Worm (Caenorhabditis elegans) whole organism, young adult: ENCODE measurements around the gene comt-3.

Experiments
- B0035.1 ChIP-seq: sonication (generic microtip); optimal IDR thresholded peaks from 2 replicates; lab custom pipeline; 2016; ENCODE audit warnings: missing genetic modification characterization, mild to moderate bottlenecking, missing compliant biosample characterization, missing genotype, missing genetic modification reagents
- B0336.3 ChIP-seq: fragments of 200-800 bp; sonication (Bioruptor generic); IDR thresholded peaks from 2 replicates; pipeline ENCODE4 v1.3.6; 2022; ENCODE audit warnings: missing genetic modification characterization, missing compliant biosample characterization
- C17E4.6 ChIP-seq: fragments of 200-800 bp; sonication (Bioruptor generic); IDR thresholded peaks from 2 replicates; pipeline ENCODE4 v1.3.6; 2022; ENCODE audit warnings: missing genetic modification reagents, missing genetic modification characterization, missing compliant biosample characterization
- F10E7.11 ChIP-seq: sonication (generic microtip); optimal IDR thresholded peaks from 2 replicates; lab custom pipeline; 2017; ENCODE audit warnings: mild to moderate bottlenecking, missing genetic modification characterization, moderate library complexity, missing compliant biosample characterization
- F33H1.4 ChIP-seq: fragments of 200-800 bp; sonication (Bioruptor generic); IDR thresholded peaks from 2 replicates; pipeline ENCODE4 v1.3.6; 2022; ENCODE audit warnings: missing genetic modification reagents, missing genetic modification characterization, missing compliant biosample characterization
- F37B4.10 ChIP-seq: fragments of 200-800 bp; sonication (Bioruptor generic); IDR thresholded peaks from 2 replicates; pipeline ENCODE4 v1.3.6; 2022; ENCODE audit warnings: missing genetic modification characterization, missing compliant biosample characterization
- F39B2.1 ChIP-seq: fragments of 200-800 bp; sonication (Bioruptor generic); IDR thresholded peaks from 2 replicates; pipeline ENCODE4 v1.3.6; 2022; ENCODE audit warnings: missing genetic modification reagents, missing genetic modification characterization, missing compliant biosample characterization
- F57A8.1 ChIP-seq: fragments of 200-800 bp; sonication (Bioruptor generic); optimal IDR thresholded peaks from 2 replicates; lab custom pipeline; 2018; ENCODE audit warnings: mild to moderate bottlenecking, missing genetic modification characterization, moderate library complexity, missing compliant biosample characterization
- K12H6.12 ChIP-seq: fragments of 200-800 bp; sonication (Bioruptor generic); optimal IDR thresholded peaks from 2 replicates; lab custom pipeline; 2018; ENCODE audit warnings: mild to moderate bottlenecking, missing genetic modification characterization, missing compliant biosample characterization
- Y67H2A.10 ChIP-seq: fragments of 200-800 bp; sonication (Bioruptor generic); conservative IDR thresholded peaks from 2 replicates; pipeline ENCODE4 v1.3.6; 2022; ENCODE audit warnings: missing genetic modification reagents, missing genetic modification characterization, missing compliant biosample characterization
- Y79H2A.3 ChIP-seq: fragments of 200-800 bp; sonication (Bioruptor generic); conservative IDR thresholded peaks from 2 replicates; pipeline ENCODE4 v1.3.6; 2022; ENCODE audit warnings: missing genetic modification reagents, missing genetic modification characterization, missing compliant biosample characterization
- Y95B8A.8 ChIP-seq: fragments of 200-800 bp; sonication (Bioruptor generic); IDR thresholded peaks from 2 replicates; pipeline ENCODE4 v1.3.6; 2022; ENCODE audit warnings: missing genetic modification reagents, missing genetic modification characterization, missing compliant biosample characterization
- akir-1 ChIP-seq: fragments of 200-800 bp; sonication (Bioruptor generic); optimal IDR thresholded peaks from 2 replicates; lab custom pipeline; 2018; ENCODE audit warnings: mild to moderate bottlenecking, missing genetic modification characterization, moderate library complexity, missing compliant biosample characterization
- ama-1 ChIP-seq, 3 experiments: fragments of 150-350 bp in 1 of 3; sonication (generic microtip) in 2 of 3; optimal IDR thresholded peaks; 2 replicates each; lab custom pipeline; 2014 to 2018; ENCODE audit warnings: missing biosample characterization in 2 of 3, missing genetic modification characterization in 2 of 3, missing genetic modification reagents in 2 of 3
- aptf-2 ChIP-seq: fragments of 200-800 bp; sonication (Bioruptor generic); conservative IDR thresholded peaks from 2 replicates; pipeline ENCODE4 v1.3.6; 2022; ENCODE audit warnings: missing genetic modification reagents, missing genetic modification characterization, missing compliant biosample characterization
- atf-7 ChIP-seq: sonication (generic microtip); optimal IDR thresholded peaks from 2 replicates; lab custom pipeline; 2017; ENCODE audit warnings: mild to moderate bottlenecking, missing genetic modification characterization, missing compliant biosample characterization
- athp-1 ChIP-seq: sonication (generic microtip); optimal IDR thresholded peaks from 2 replicates; lab custom pipeline; 2017; ENCODE audit warnings: mild to moderate bottlenecking, missing genetic modification characterization, missing compliant biosample characterization
- bed-1 ChIP-seq: fragments of 200-800 bp; sonication (Bioruptor generic); IDR thresholded peaks from 2 replicates; pipeline ENCODE4 v1.3.6; 2022; ENCODE audit warnings: missing genetic modification reagents, missing genetic modification characterization, missing compliant biosample characterization
- cebp-1 ChIP-seq, 2 experiments: fragments of 200-800 bp in 1 of 2; sonication (Bioruptor generic) in 1 of 2; sonication (generic microtip) in 1 of 2; IDR thresholded peaks in 1 of 2; optimal IDR thresholded peaks in 1 of 2; 2 replicates each; pipeline versions ENCODE4 v1.3.6 to Lab custom; 2017 to 2022; ENCODE audit warnings: missing compliant biosample characterization in 2 of 2, missing genetic modification characterization in 2 of 2, mild to moderate bottlenecking in 1 of 2, missing genetic modification reagents in 1 of 2, moderate library complexity in 1 of 2
- cebp-2 ChIP-seq: fragments of 200-800 bp; sonication (Bioruptor generic); IDR thresholded peaks from 2 replicates; pipeline ENCODE4 v1.3.6; 2022; ENCODE audit warnings: missing genetic modification characterization, missing compliant biosample characterization
- ceh-100 ChIP-seq: fragments of 200-800 bp; sonication (Bioruptor generic); IDR thresholded peaks from 2 replicates; pipeline ENCODE4 v1.3.6; 2022; ENCODE audit warnings: missing genetic modification reagents, missing genetic modification characterization, missing compliant biosample characterization
- die-1 ChIP-seq: sonication (generic microtip); optimal IDR thresholded peaks from 2 replicates; lab custom pipeline; 2016; ENCODE audit warnings: missing genotype, mild to moderate bottlenecking, missing genetic modification characterization, missing compliant biosample characterization
- egl-44 ChIP-seq: fragments of 200-800 bp; sonication (Bioruptor generic); IDR thresholded peaks from 2 replicates; pipeline ENCODE4 v1.3.6; 2022; ENCODE audit warnings: missing genetic modification reagents, missing genetic modification characterization, missing compliant biosample characterization
- fkh-3 ChIP-seq: sonication (generic microtip); optimal IDR thresholded peaks from 2 replicates; lab custom pipeline; 2016; ENCODE audit warnings: mild to moderate bottlenecking, missing genetic modification characterization, missing compliant biosample characterization
- hmg-1.2 ChIP-seq: fragments of 200-800 bp; sonication (Bioruptor generic); IDR thresholded peaks from 2 replicates; pipeline ENCODE4 v1.3.6; 2022; ENCODE audit warnings: missing genetic modification reagents, missing genetic modification characterization, missing compliant biosample characterization
- hrde-1 ChIP-seq: sonication (generic microtip); optimal IDR thresholded peaks from 2 replicates; lab custom pipeline; 2016; ENCODE audit warnings: missing genetic modification characterization, mild to moderate bottlenecking, missing compliant biosample characterization, moderate library complexity, missing genotype, missing genetic modification reagents, borderline replicate concordance
- let-526 ChIP-seq: fragments of 200-800 bp; sonication (Bioruptor generic); IDR thresholded peaks from 2 replicates; pipeline ENCODE4 v1.3.6; 2022; ENCODE audit warnings: missing genetic modification reagents, missing genetic modification characterization, missing compliant biosample characterization
- lin-26 ChIP-seq: fragments of 200-800 bp; sonication (Bioruptor generic); IDR thresholded peaks from 2 replicates; pipeline ENCODE4 v1.3.6; 2022; ENCODE audit warnings: missing genetic modification reagents, missing genetic modification characterization, missing compliant biosample characterization
- lin-35 ChIP-seq, 3 experiments: fragments of 150-350 bp in 2 of 3; sonication (generic microtip) in 1 of 3; optimal IDR thresholded peaks; 2 replicates each; lab custom pipeline; 2014 to 2018; ENCODE audit warnings: missing biosample characterization in 3 of 3, missing genetic modification characterization in 3 of 3, missing genetic modification reagents in 3 of 3
- lin-40 ChIP-seq: sonication (generic microtip); optimal IDR thresholded peaks from 2 replicates; lab custom pipeline; 2016; ENCODE audit warnings: missing genetic modification characterization, mild to moderate bottlenecking, missing compliant biosample characterization, missing genotype, missing genetic modification reagents
- lin-54 ChIP-seq: fragments of 200-800 bp; sonication (Bioruptor generic); optimal IDR thresholded peaks from 2 replicates; lab custom pipeline; 2018; ENCODE audit warnings: mild to moderate bottlenecking, missing genetic modification characterization, missing compliant biosample characterization
- lir-1 ChIP-seq: fragments of 200-800 bp; sonication (Bioruptor generic); conservative IDR thresholded peaks from 2 replicates; pipeline ENCODE4 v1.3.6; 2022; ENCODE audit warnings: missing genetic modification reagents, missing genetic modification characterization, missing compliant biosample characterization
- lsl-1 ChIP-seq: fragments of 200-800 bp; sonication (Bioruptor generic); optimal IDR thresholded peaks from 2 replicates; lab custom pipeline; 2018; ENCODE audit warnings: mild to moderate bottlenecking, missing genetic modification characterization, moderate library complexity, missing compliant biosample characterization
- madf-10 ChIP-seq: sonication (generic microtip); optimal IDR thresholded peaks from 2 replicates; lab custom pipeline; 2016; ENCODE audit warnings: mild to moderate bottlenecking, missing genetic modification characterization, missing compliant biosample characterization
- nhr-80 ChIP-seq: sonication (generic microtip); optimal IDR thresholded peaks from 2 replicates; lab custom pipeline; 2016; ENCODE audit warnings: missing genetic modification characterization, missing compliant biosample characterization
- pbrm-1 ChIP-seq: fragments of 200-800 bp; sonication (Bioruptor generic); IDR thresholded peaks from 2 replicates; pipeline ENCODE4 v1.3.6; 2022; ENCODE audit warnings: missing genetic modification reagents, missing genetic modification characterization, missing compliant biosample characterization
- repo-1 ChIP-seq: sonication (generic microtip); optimal IDR thresholded peaks from 2 replicates; lab custom pipeline; 2017; ENCODE audit warnings: mild to moderate bottlenecking, missing genetic modification characterization, missing compliant biosample characterization
- sdz-38 ChIP-seq: sonication (generic microtip); optimal IDR thresholded peaks from 2 replicates; lab custom pipeline; 2016; ENCODE audit warnings: missing genotype, missing genetic modification characterization, missing compliant biosample characterization
- snpc-1.1 ChIP-seq: sonication (generic microtip); optimal IDR thresholded peaks from 2 replicates; lab custom pipeline; 2017; ENCODE audit warnings: missing genetic modification characterization, mild to moderate bottlenecking, missing compliant biosample characterization, antibody characterized with exemption, moderate library complexity, missing genotype, missing genetic modification reagents; ENCODE audit not compliant: insufficient read depth
- snpc-3.4 ChIP-seq: sonication (generic microtip); optimal IDR thresholded peaks from 2 replicates; lab custom pipeline; 2017; ENCODE audit warnings: missing genetic modification characterization, mild to moderate bottlenecking, missing compliant biosample characterization, antibody characterized with exemption, moderate library complexity, missing genotype, missing genetic modification reagents
- somi-1 ChIP-seq: fragments of 200-800 bp; sonication (Bioruptor generic); optimal IDR thresholded peaks from 2 replicates; lab custom pipeline; 2018; ENCODE audit warnings: mild to moderate bottlenecking, missing genetic modification characterization, missing compliant biosample characterization
- sptf-2 ChIP-seq: fragments of 200-800 bp; sonication (Bioruptor generic); optimal IDR thresholded peaks from 2 replicates; lab custom pipeline; 2018; ENCODE audit warnings: mild to moderate bottlenecking, missing genetic modification characterization, missing compliant biosample characterization
- tlf-1 ChIP-seq: fragments of 200-800 bp; sonication (Bioruptor generic); optimal IDR thresholded peaks from 2 replicates; lab custom pipeline; 2018; ENCODE audit warnings: mild to moderate bottlenecking, missing genetic modification characterization, missing compliant biosample characterization
- zfh-2 ChIP-seq: fragments of 200-800 bp; sonication (Bioruptor generic); conservative IDR thresholded peaks from 2 replicates; pipeline ENCODE4 v1.3.6; 2022; ENCODE audit warnings: missing genetic modification reagents, missing genetic modification characterization, missing compliant biosample characterization
- zim-3 ChIP-seq: sonication (generic microtip); optimal IDR thresholded peaks from 2 replicates; lab custom pipeline; 2017; ENCODE audit warnings: mild to moderate bottlenecking, missing genetic modification characterization, moderate library complexity, missing compliant biosample characterization

Gene comt-3

DNA sequence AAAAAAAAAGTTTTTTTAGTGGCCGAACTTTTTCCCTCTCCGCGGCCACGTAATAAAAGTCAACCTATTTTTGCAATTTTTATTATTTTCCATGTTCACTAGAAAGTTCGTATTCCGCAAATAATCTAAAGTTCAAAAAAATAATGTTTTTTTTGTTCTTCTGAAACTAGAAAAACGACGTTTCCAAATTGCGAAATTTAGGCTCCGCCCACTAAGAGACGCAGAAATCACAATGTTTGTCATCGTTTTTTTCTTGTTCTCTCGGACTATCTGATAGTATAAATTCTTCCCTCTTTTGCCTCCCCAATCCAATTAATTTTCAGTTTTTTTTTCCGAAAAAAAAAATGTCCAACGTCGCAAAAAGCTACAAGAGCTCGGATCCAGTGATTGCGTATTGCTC is at the start of gene comt-3:
TSS of gene comt-3 (plus strand) at position 214 of the 400 bp plus-strand sequence.
- peak; percentile 79; the same call in 1 of the 2 replicates for TF ChIP-seq cebp-1 (GFP tag; IDR thresholded peaks at IDR 0.05; lab: Robert Waterston, UW)
- peak; percentile 89 for TF ChIP-seq cebp-1 (tag; optimal IDR thresholded peaks at IDR 0.05; lab: Kevin White, UChicago)
- no peak for TF ChIP-seq tlf-1 (GFP tag; lab: Kevin White, UChicago)

DNA sequence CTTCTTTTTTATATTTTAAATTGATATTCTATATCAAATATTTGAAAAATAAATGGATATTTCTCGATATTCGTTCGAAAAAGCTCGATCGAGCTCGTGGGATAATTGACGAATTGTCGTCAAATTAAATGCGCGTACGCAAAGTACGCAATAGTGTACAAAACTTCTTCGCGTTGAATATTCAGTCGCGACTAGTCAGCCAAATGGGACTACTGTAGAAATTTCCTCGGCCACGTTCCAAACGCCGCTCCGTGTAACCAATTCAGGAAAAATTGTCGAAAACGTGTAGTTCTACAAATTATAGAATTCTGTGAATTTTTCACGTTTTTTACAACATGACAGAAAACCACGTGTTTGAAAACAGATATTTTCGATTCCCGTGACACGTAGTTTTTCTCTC is 48.9 kb upstream of the comt-3 start:
- TF ChIP-seq lin-54 (GFP tag; lab: Kevin White, UChicago) (peak; percentile 76), F37B4.10 (GFP tag; lab: Robert Waterston, UW) (no peak), sptf-2 (GFP tag; lab: Kevin White, UChicago) (no peak), zfh-2 (GFP tag; lab: Robert Waterston, UW) (no peak), akir-1 (GFP tag; lab: Kevin White, UChicago) (no peak), repo-1 (no peak), Y79H2A.3 (GFP tag; lab: Robert Waterston, UW) (peak; percentile 72), cebp-2 (GFP tag; lab: Robert Waterston, UW) (no peak), atf-7 (tag; lab: Kevin White, UChicago) (no peak), aptf-2 (GFP tag; lab: Robert Waterston, UW) (peak; percentile 92), F39B2.1 (no peak), tlf-1 (GFP tag; lab: Kevin White, UChicago) (peak; percentile 58), athp-1 (tag; lab: Kevin White, UChicago) (peak; percentile 68), F57A8.1 (GFP tag; lab: Kevin White, UChicago) (no peak), hrde-1 (tag; lab: Kevin White, UChicago) (no peak), ama-1 (optimal IDR thresholded peaks at IDR 0.05; lab: Kevin White, UChicago) (no peak), ama-1 (GFP tag; optimal IDR thresholded peaks at IDR 0.05; lab: Kevin White, UChicago) (no peak), lin-35 (GFP tag; optimal IDR thresholded peaks at IDR 0.05; lab: Kevin White, UChicago) (peak in 1 of 3 experiments; percentile 79), die-1 (tag; lab: Kevin White, UChicago) (no peak), C17E4.6 (GFP tag; lab: Robert Waterston, UW) (no peak), fkh-3 (tag; lab: Kevin White, UChicago) (no peak), snpc-1.1 (tag; lab: Kevin White, UChicago) (no peak), hmg-1.2 (GFP tag; lab: Robert Waterston, UW) (peak; percentile 94), lin-40 (no peak), snpc-3.4 (tag; lab: Kevin White, UChicago) (no peak), somi-1 (GFP tag; lab: Kevin White, UChicago) (no peak), Y95B8A.8 (GFP tag; lab: Robert Waterston, UW) (peak; percentile 79; the same call in 1 of the 2 replicates), sdz-38 (tag; lab: Kevin White, UChicago) (no peak), B0336.3 (GFP tag; lab: Robert Waterston, UW) (peak; percentile 65), F33H1.4 (GFP tag; lab: Robert Waterston, UW) (peak; percentile 75), madf-10 (tag; lab: Kevin White, UChicago) (peak; percentile 57), zim-3 (tag; lab: Kevin White, UChicago) (no peak), ceh-100 (GFP tag; lab: Robert Waterston, UW) (peak; percentile 56; the same call in 1 of the 2 replicates), nhr-80 (tag; lab: Kevin White, UChicago) (peak; percentile 61), B0035.1 (tag; lab: Kevin White, UChicago) (no peak), K12H6.12 (tag; lab: Kevin White, UChicago) (no peak), lsl-1 (peak; percentile 93), Y67H2A.10 (GFP tag; lab: Robert Waterston, UW) (peak; percentile 81), bed-1 (GFP tag; lab: Robert Waterston, UW) (no peak), lir-1 (GFP tag; lab: Robert Waterston, UW) (peak; percentile 57; the same call in 1 of the 2 replicates), lin-26 (GFP tag; lab: Robert Waterston, UW) (no peak), F10E7.11 (tag; lab: Kevin White, UChicago) (no peak), pbrm-1 (GFP tag; lab: Robert Waterston, UW) (peak; percentile 82), let-526 (GFP tag; lab: Robert Waterston, UW) (0 out of 2 replicates have a peak, but pooled peaks have one; percentile 52), egl-44 (0 out of 2 replicates have a peak, but pooled peaks have one; percentile 41)
